Fruit fly (Drosophila melanogaster) whole organism, embryonic: ENCODE measurements around the gene mAChR-C.

Experiments used
- Adf1 ChIP-seq: fragments of 200-800 bp; sonication (Bioruptor generic); IDR thresholded peaks from 2 replicates; pipeline ENCODE4 v1.3.6; 2022; ENCODE audit warnings: missing biosample characterization, missing genetic modification characterization
- CG4707 ChIP-seq: fragments of 200-800 bp; sonication (Bioruptor generic); optimal IDR thresholded peaks from 2 replicates; lab custom pipeline; 2018; ENCODE audit warnings: missing biosample characterization, mild to moderate bottlenecking, missing genetic modification characterization, moderate library complexity
- CG4854 ChIP-seq: fragments of 200-800 bp; sonication (Bioruptor generic); optimal IDR thresholded peaks from 2 replicates; lab custom pipeline; 2016; ENCODE audit warnings: missing biosample characterization, missing genetic modification characterization, inconsistent platforms
- CG8478 ChIP-seq: fragments of >200 bp; optimal IDR thresholded peaks from 2 replicates; lab custom pipeline; 2018
- CG8944 ChIP-seq: fragments of 200-800 bp; sonication (Bioruptor generic); optimal IDR thresholded peaks from 3 replicates; lab custom pipeline; 2016; ENCODE audit warnings: missing biosample characterization, missing genetic modification characterization
- E2f2 ChIP-seq: fragments of 200-800 bp; sonication (Bioruptor generic); IDR thresholded peaks from 2 replicates; pipeline ENCODE4 v1.3.6; 2022; ENCODE audit warnings: missing biosample characterization, missing genetic modification characterization
- Hmr ChIP-seq: fragments of 200-800 bp; sonication (Bioruptor generic); optimal IDR thresholded peaks from 3 replicates; lab custom pipeline; 2017; ENCODE audit warnings: mild to moderate bottlenecking, missing biosample characterization, missing genetic modification reagents, missing genetic modification characterization
- Pdp1 ChIP-seq, 2 experiments: fragments of 200-800 bp; sonication (Bioruptor generic); optimal IDR thresholded peaks; 3 replicates each; lab custom pipeline; 2016; ENCODE audit warnings: missing biosample characterization in 2 of 2, missing genetic modification characterization in 2 of 2, mild to moderate bottlenecking in 1 of 2, moderate library complexity in 1 of 2
- Trl ChIP-seq, 3 experiments: fragments of >200 bp in 2 of 3; fragments of 200-800 bp in 1 of 3; sonication (Bioruptor generic) in 1 of 3; optimal IDR thresholded peaks; 2 replicates in 1 of 3; 3 replicates in 2 of 3; lab custom pipeline; 2016 to 2017; ENCODE audit warnings: missing biosample characterization in 1 of 3, missing genetic modification characterization in 1 of 3
- insv ChIP-seq, 2 experiments: fragments of 200-800 bp; sonication (Bioruptor generic); optimal IDR thresholded peaks; 3 replicates each; lab custom pipeline; 2016 to 2018; ENCODE audit warnings: missing biosample characterization in 2 of 2, missing genetic modification characterization in 2 of 2

DNA sequence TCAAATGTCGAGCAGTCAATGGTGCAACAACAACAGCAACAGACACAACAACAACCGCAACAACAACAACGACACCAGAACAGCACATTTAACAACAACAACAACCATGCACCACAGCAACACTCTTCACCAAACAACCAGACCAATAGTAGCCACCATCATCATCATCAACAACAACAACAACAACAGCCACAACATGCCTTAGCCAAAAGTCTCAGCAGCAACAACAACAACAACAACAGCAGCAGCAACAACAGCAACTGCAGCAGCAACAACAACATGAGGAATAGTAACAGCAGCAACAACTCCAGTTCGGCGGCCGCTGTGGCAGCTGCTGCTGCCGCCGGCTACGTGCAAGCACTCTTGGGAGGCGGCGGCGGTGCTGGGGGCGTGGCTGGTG, 43.9 kb upstream of the mAChR-C start:
- no peak for TF ChIP-seq Hmr (GFP tag; lab: Kevin White, UChicago)
- TF ChIP-seq CG4854 (GFP tag; lab: Kevin White, UChicago) = no peak
- no peak for TF ChIP-seq Adf1 (GFP tag; lab: Robert Waterston, UW)
- TF ChIP-seq insv (GFP tag; optimal IDR thresholded peaks at IDR 0.05; lab: Kevin White, UChicago) = no peak
- no peak for TF ChIP-seq E2f2 (GFP tag; lab: Robert Waterston, UW)
- no peak for TF ChIP-seq CG4707
- no peak for TF ChIP-seq CG8478
- TF ChIP-seq Pdp1 (GFP tag; optimal IDR thresholded peaks at IDR 0.05; lab: Kevin White, UChicago) = no peak
- TF ChIP-seq CG8944 (GFP tag; lab: Kevin White, UChicago) = no peak
- TF ChIP-seq Trl (optimal IDR thresholded peaks at IDR 0.05; lab: Kevin White, UChicago) = no peak
- TF ChIP-seq Trl (GFP tag; optimal IDR thresholded peaks at IDR 0.05; lab: Kevin White, UChicago) = no peak
